Worm (Caenorhabditis elegans) whole organism, L2 larva: ENCODE results near the gene acdh-10.

Experiments used
- elt-1 ChIP-seq: fragments of 150-350 bp; optimal IDR thresholded peaks from 2 replicates; lab custom pipeline; 2014; ENCODE audit warnings: missing biosample characterization, missing genetic modification characterization
- elt-3 ChIP-seq: sonication (generic microtip); optimal IDR thresholded peaks from 2 replicates; lab custom pipeline; 2017; ENCODE audit warnings: missing biosample characterization, missing genetic modification characterization
- unc-62 ChIP-seq: fragments of 150-350 bp; optimal IDR thresholded peaks from 2 replicates; lab custom pipeline; 2014; ENCODE audit warnings: missing biosample characterization, missing genetic modification reagents, missing genetic modification characterization

ce11 chrX:17195080-17195479 lies 19.6 kb downstream of the acdh-10 start, which contains the start of gene B0302.5:
- no peak for TF ChIP-seq elt-1
- no peak for TF ChIP-seq unc-62 (GFP tag; lab: Kevin White, UChicago)
- no peak for TF ChIP-seq elt-3 (tag; lab: Kevin White, UChicago)
